Worm (Caenorhabditis elegans) whole organism, L4/young adult: Measurements from ENCODE around the gene phf-33.

Source experiments
- W03F9.2 ChIP-seq: fragments of 150-350 bp; optimal IDR thresholded peaks from 2 replicates; lab custom pipeline; 2014; ENCODE audit warnings: missing biosample characterization, missing genetic modification characterization
- dao-5 ChIP-seq: sonication (generic microtip); optimal IDR thresholded peaks from 2 replicates; lab custom pipeline; 2016; ENCODE audit warnings: missing genotype, missing genetic modification characterization, moderate library complexity, missing compliant biosample characterization
- him-1 ChIP-seq: sonication (generic microtip); optimal IDR thresholded peaks from 2 replicates; lab custom pipeline; 2016; ENCODE audit warnings: missing genotype, missing genetic modification reagents, missing genetic modification characterization, missing compliant biosample characterization

Gene phf-33

ce11 chrX:13269586-13269985 lies 9.2 kb downstream of the phf-33 start, which contains the start of gene cyp-14A2:
cyp-14A2 (minus strand) TSS chrX:13269686.
- no peak for TF ChIP-seq dao-5 (tag; lab: Kevin White, UChicago)
- TF ChIP-seq W03F9.2 (tag; lab: Kevin White, UChicago), result no peak
- no peak for TF ChIP-seq him-1 (tag; lab: Kevin White, UChicago)

ce11 chrX:13267230-13267629 lies 11.5 kb downstream of the phf-33 start, which contains the start of gene cyp-14A1:
cyp-14A1 (minus strand) TSS chrX:13267355.
- TF ChIP-seq dao-5 (tag; lab: Kevin White, UChicago), result no peak
- no peak for TF ChIP-seq him-1 (tag; lab: Kevin White, UChicago)
- no peak for TF ChIP-seq W03F9.2 (tag; lab: Kevin White, UChicago)

- TF ChIP-seq him-1 (tag; lab: Kevin White, UChicago) (peak; percentile 68), W03F9.2 (tag; lab: Kevin White, UChicago) (no peak), dao-5 (tag; lab: Kevin White, UChicago) (peak; percentile 77)
Observed at ce11 chrX:13264550-13264949, 14.2 kb downstream of the phf-33 start.

- no peak for TF ChIP-seq dao-5 (tag; lab: Kevin White, UChicago)
- no peak for TF ChIP-seq W03F9.2 (tag; lab: Kevin White, UChicago)
- no peak for TF ChIP-seq him-1 (tag; lab: Kevin White, UChicago)
Observed at ce11 chrX:13262195-13262594, 16.6 kb downstream of the phf-33 start, which contains the start of gene K09A11.1. K09A11.1 (plus strand) TSS chrX:13262495.

- TF ChIP-seq dao-5 (tag; lab: Kevin White, UChicago) (no peak), him-1 (tag; lab: Kevin White, UChicago) (no peak), W03F9.2 (tag; lab: Kevin White, UChicago) (no peak)
Observed at ce11 chrX:13257577-13257976, 21.2 kb downstream of the phf-33 start, which contains the start of gene K08H2.10. K08H2.10 (plus strand) TSS chrX:13257806.

- TF ChIP-seq dao-5 (tag; lab: Kevin White, UChicago) (no peak), him-1 (tag; lab: Kevin White, UChicago) (no peak), W03F9.2 (tag; lab: Kevin White, UChicago) (no peak)
Observed at ce11 chrX:13251914-13252434, 26.8 kb downstream of the phf-33 start, which contains the start of gene nhr-32. nhr-32 (plus strand) TSS chrX:13251964.

ce11 chrX:13251354-13251843 lies 27.4 kb downstream of the phf-33 start:
- TF ChIP-seq W03F9.2 (tag; lab: Kevin White, UChicago) (no peak), him-1 (tag; lab: Kevin White, UChicago) (no peak), dao-5 (tag; lab: Kevin White, UChicago) (no peak)

ce11 chrX:13250163-13250562 lies 28.6 kb downstream of the phf-33 start:
- no peak for TF ChIP-seq dao-5 (tag; lab: Kevin White, UChicago)
- no peak for TF ChIP-seq W03F9.2 (tag; lab: Kevin White, UChicago)
- TF ChIP-seq him-1 (tag; lab: Kevin White, UChicago), result no peak

- TF ChIP-seq dao-5 (tag; lab: Kevin White, UChicago), result no peak
Observed at ce11 chrX:13249102-13249501, 29.7 kb downstream of the phf-33 start.

- TF ChIP-seq dao-5 (tag; lab: Kevin White, UChicago), result no peak
- no peak for TF ChIP-seq W03F9.2 (tag; lab: Kevin White, UChicago)
- no peak for TF ChIP-seq him-1 (tag; lab: Kevin White, UChicago)
Observed at ce11 chrX:13248265-13248664, 30.5 kb downstream of the phf-33 start, which contains the start of gene K08H2.7. K08H2.7 (minus strand) TSS chrX:13248437.

ce11 chrX:13247614-13248013 lies 31.2 kb downstream of the phf-33 start:
- TF ChIP-seq him-1 (tag; lab: Kevin White, UChicago) (no peak), W03F9.2 (tag; lab: Kevin White, UChicago) (no peak), dao-5 (tag; lab: Kevin White, UChicago) (no peak)

ce11 chrX:13246668-13247358 lies 32.0 kb downstream of the phf-33 start:
- TF ChIP-seq W03F9.2 (tag; lab: Kevin White, UChicago) (no peak), him-1 (tag; lab: Kevin White, UChicago) (no peak), dao-5 (tag; lab: Kevin White, UChicago) (no peak)

ce11 chrX:13245090-13245489 lies 33.7 kb downstream of the phf-33 start, which contains the start of gene hpl-1:
hpl-1 (plus strand) TSS chrX:13245390.
- no peak for TF ChIP-seq W03F9.2 (tag; lab: Kevin White, UChicago)
- no peak for TF ChIP-seq dao-5 (tag; lab: Kevin White, UChicago)
- no peak for TF ChIP-seq him-1 (tag; lab: Kevin White, UChicago)
